Worm (Caenorhabditis elegans) whole organism, late embryonic: ENCODE results near the gene fbxa-220.

Source experiments
- C08G9.2 ChIP-seq: sonication (generic microtip); optimal IDR thresholded peaks from 2 replicates; lab custom pipeline; 2016; ENCODE audit warnings: mild to moderate bottlenecking, missing genetic modification characterization, moderate library complexity, missing compliant biosample characterization
- ceh-9 ChIP-seq: sonication (generic microtip); optimal IDR thresholded peaks from 2 replicates; lab custom pipeline; 2016; ENCODE audit warnings: mild to moderate bottlenecking, missing genetic modification characterization, inconsistent platforms, missing compliant biosample characterization
- dmd-4 ChIP-seq: sonication (generic microtip); optimal IDR thresholded peaks from 2 replicates; lab custom pipeline; 2016; ENCODE audit warnings: borderline replicate concordance, missing genetic modification characterization, missing compliant biosample characterization
- fkh-10 ChIP-seq: fragments of 150-350 bp; optimal IDR thresholded peaks from 2 replicates; lab custom pipeline; 2014; ENCODE audit warnings: missing biosample characterization, missing genetic modification reagents, missing genetic modification characterization
- nhr-11 ChIP-seq: fragments of 150-350 bp; optimal IDR thresholded peaks from 2 replicates; lab custom pipeline; 2014; ENCODE audit warnings: missing biosample characterization, missing genetic modification characterization

DNA sequence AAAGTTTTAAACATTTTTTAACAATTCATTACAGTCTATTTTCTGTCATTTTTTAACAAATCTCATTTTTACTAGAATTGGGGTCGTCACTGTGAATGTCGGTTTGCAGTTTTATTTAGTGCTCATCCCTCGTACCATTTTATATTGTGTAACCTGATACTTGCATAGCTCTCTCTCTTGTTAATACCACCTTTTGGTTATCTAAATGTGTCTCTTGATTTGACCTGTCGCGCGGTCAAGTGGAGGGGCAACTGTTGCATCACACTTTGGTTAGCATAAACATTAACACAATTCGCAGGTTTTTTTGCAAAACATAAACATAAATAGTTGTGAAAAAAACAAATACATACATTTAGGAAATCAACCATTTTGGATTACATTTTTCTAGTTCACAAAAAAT is 37.2 kb downstream of the fbxa-220 start:
- TF ChIP-seq fkh-10 (GFP tag; lab: Kevin White, UChicago) (no peak), dmd-4 (tag; lab: Kevin White, UChicago) (no peak), C08G9.2 (tag; lab: Kevin White, UChicago) (no peak), ceh-9 (no peak), nhr-11 (no peak)
